Worm (Caenorhabditis elegans): ENCODE measurements around the gene E04F6.15.

ce11 chrII:7233274-7233673 lies 23.2 kb upstream of the E04F6.15 start:
- TF ChIP-seq pat-9 (tag; optimal IDR thresholded peaks at IDR 0.05), result no peak
- no peak for TF ChIP-seq nfya-1 (tag; optimal IDR thresholded peaks at IDR 0.05)
- no peak for TF ChIP-seq ceh-31 (tag; optimal IDR thresholded peaks at IDR 0.05)
- no peak for TF ChIP-seq odd-2 (tag; optimal IDR thresholded peaks at IDR 0.05)
